Worm (Caenorhabditis elegans): Measurements from ENCODE around the gene bath-29.

The bath-29 gene

DNA sequence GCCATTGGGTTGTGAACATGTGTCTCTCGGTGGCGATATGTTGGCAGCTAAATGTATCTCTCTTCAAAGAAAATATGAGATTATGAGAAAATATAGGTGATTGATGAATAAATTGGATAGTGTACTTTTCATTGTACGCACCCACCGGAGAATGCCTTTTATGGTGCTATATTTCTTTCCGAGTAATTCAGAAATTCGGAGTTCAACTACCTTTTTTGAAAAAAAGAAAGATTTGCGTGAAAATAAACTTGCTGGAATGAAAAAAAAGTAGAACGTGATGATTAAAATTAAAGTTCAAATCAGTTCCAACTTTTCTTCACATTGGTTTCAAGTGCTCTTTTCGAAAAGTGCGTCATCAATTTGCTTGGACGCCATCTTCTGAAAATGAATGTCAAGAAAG is 55.2 kb downstream of the bath-29 start, which contains the start of gene nep-8:
Gene nep-8 (plus strand): TSS at position 301 of the 400 bp plus-strand sequence.
- TF ChIP-seq blmp-1 (tag; optimal IDR thresholded peaks at IDR 0.05) (no peak), mep-1 (tag; optimal IDR thresholded peaks at IDR 0.05) (no peak), unc-39 (tag; optimal IDR thresholded peaks at IDR 0.05) (no peak), sem-2 (GFP tag; optimal IDR thresholded peaks at IDR 0.05) (no peak), ceh-83 (GFP tag; optimal IDR thresholded peaks at IDR 0.05) (no peak), elt-1 (tag; optimal IDR thresholded peaks at IDR 0.05; ENCODE audit: borderline replicate concordance, insufficient read depth) (no peak), mls-2 (tag; optimal IDR thresholded peaks at IDR 0.05) (no peak), nhr-237 (tag; optimal IDR thresholded peaks at IDR 0.05) (no peak), nhr-12 (tag; optimal IDR thresholded peaks at IDR 0.05) (no peak), flh-1 (GFP tag; optimal IDR thresholded peaks at IDR 0.05) (no peak), sptf-1 (tag; optimal IDR thresholded peaks at IDR 0.05) (no peak), ces-1 (GFP tag; optimal IDR thresholded peaks at IDR 0.05) (no peak), lsy-2 (tag; optimal IDR thresholded peaks at IDR 0.05) (no peak), unc-62 (GFP tag; optimal IDR thresholded peaks at IDR 0.05) (no peak), cnd-1 (tag; optimal IDR thresholded peaks at IDR 0.05) (no peak), ceh-39 (tag; optimal IDR thresholded peaks at IDR 0.05) (no peak)
